Fruit fly (Drosophila melanogaster): ENCODE data around the gene HDAC1.

DNA sequence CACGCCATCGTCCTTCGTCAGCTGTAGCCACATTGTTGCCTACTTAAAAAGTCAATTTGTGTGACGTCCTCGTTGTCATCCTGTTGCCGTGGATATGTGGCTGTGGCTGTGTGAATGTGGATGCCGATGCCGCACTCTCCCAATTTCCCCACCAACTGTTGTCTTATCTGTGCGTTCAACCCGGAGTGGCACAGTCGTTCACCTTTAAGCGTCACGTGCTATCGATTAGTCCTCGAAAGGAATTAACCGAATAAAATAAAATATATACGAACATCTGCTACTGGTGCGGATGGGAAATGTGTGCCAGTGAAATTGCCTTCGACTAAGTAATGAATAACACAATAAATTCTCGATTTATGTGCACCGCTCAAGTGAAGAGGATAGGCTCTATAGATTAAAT is 24.2 kb upstream of the HDAC1 start:
- TF ChIP-seq toe (GFP tag; optimal IDR thresholded peaks at IDR 0.05): no peak
- no peak for TF ChIP-seq CG7101 (tag; optimal IDR thresholded peaks at IDR 0.05)
- TF ChIP-seq CG11617 (GFP tag; optimal IDR thresholded peaks at IDR 0.05): no peak
- TF ChIP-seq Clk (GFP tag; optimal IDR thresholded peaks at IDR 0.05): no peak
- no peak for TF ChIP-seq CG5204 (GFP tag; optimal IDR thresholded peaks at IDR 0.05)
- no peak for TF ChIP-seq CG12768 (GFP tag; optimal IDR thresholded peaks at IDR 0.05)

Data from whole organism, adult.